Fruit fly (Drosophila melanogaster): ENCODE results near the gene DppIII.

dm6 chr3R:8352961-8353728 lies 8.9 kb downstream of the DppIII start:
- peak; percentile 16 for TF ChIP-seq Hr83 (GFP tag; optimal IDR thresholded peaks at IDR 0.05; ENCODE audit: poor library complexity, severe bottlenecking)
- no peak for TF ChIP-seq pan (optimal IDR thresholded peaks at IDR 0.05)
- TF ChIP-seq Dfd (GFP tag; optimal IDR thresholded peaks at IDR 0.05) = no peak
- no peak for TF ChIP-seq sv (GFP tag; optimal IDR thresholded peaks at IDR 0.05)
- no peak for TF ChIP-seq N (GFP tag; optimal IDR thresholded peaks at IDR 0.05)
- TF ChIP-seq h (GFP tag; optimal IDR thresholded peaks at IDR 0.05) = peak; percentile 30
- no peak for TF ChIP-seq brk (GFP tag; optimal IDR thresholded peaks at IDR 0.05)
- no peak for TF ChIP-seq Jra (GFP tag; optimal IDR thresholded peaks at IDR 0.05)
- TF ChIP-seq OdsH (GFP tag; optimal IDR thresholded peaks at IDR 0.05) = no peak
- TF ChIP-seq Myc (optimal IDR thresholded peaks at IDR 0.05) = no peak
- TF ChIP-seq lola (GFP tag; optimal IDR thresholded peaks at IDR 0.05) = no peak
- no peak for TF ChIP-seq CG9705 (GFP tag; optimal IDR thresholded peaks at IDR 0.05)

Measured in whole organism, wandering third instar larva.